Worm (Caenorhabditis elegans): ENCODE measurements around the gene C33B4.4.

DNA sequence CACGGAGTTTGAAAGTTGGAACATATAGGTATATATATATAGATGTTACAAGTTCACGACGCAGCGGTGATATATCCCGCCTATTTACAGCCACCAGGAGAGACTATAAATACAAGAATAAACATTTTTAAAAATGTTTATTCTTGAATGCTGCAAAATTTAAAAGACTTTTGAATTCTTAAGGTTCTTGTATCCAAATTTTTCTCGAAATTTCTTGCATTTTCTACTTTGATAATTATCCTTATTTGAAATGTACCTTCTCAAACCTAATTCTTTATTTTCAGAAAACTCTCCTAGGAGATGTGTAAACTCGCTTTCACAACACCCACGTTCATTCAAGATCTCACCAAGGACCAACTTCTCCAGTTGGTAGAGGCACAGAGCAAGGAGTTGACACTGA lies 48.3 kb upstream of the C33B4.4 start, which contains the start of gene C05D12.4:
- TF ChIP-seq ref-2 (tag; optimal IDR thresholded peaks at IDR 0.05) (no peak), ceh-14 (tag; optimal IDR thresholded peaks at IDR 0.05) (no peak), ceh-45 (GFP tag; IDR thresholded peaks at IDR 0.05) (no peak), sox-4 (tag; optimal IDR thresholded peaks at IDR 0.05) (no peak), pha-4 (tag; optimal IDR thresholded peaks at IDR 0.05) (no peak), F13H6.1 (tag; optimal IDR thresholded peaks at IDR 0.05) (no peak), dmd-4 (tag; optimal IDR thresholded peaks at IDR 0.05; ENCODE audit: borderline replicate concordance) (no peak), rnt-1 (tag; optimal IDR thresholded peaks at IDR 0.05) (no peak), lin-11 (tag; optimal IDR thresholded peaks at IDR 0.05) (no peak), fkh-10 (GFP tag; optimal IDR thresholded peaks at IDR 0.05) (no peak)
